Worm (Caenorhabditis elegans): ENCODE data around the gene npr-38.

The npr-38 gene

ce11 chrX:6357772-6358171, 46.3 kb downstream of the npr-38 start, which contains the start of gene C03B1.10:
Gene C03B1.10, minus strand, starts transcription at chrX:6357872.
- TF ChIP-seq hnd-1 (tag; optimal IDR thresholded peaks at IDR 0.05) (no peak), ceh-13 (GFP tag; optimal IDR thresholded peaks at IDR 0.05) (no peak), tbx-37 (GFP tag; conservative IDR thresholded peaks at IDR 0.05) (no peak), scrt-1 (GFP tag; IDR thresholded peaks at IDR 0.05) (no peak), hmg-4 (GFP tag; optimal IDR thresholded peaks at IDR 0.05) (no peak), pes-1 (GFP tag; IDR thresholded peaks at IDR 0.05) (no peak), tbx-11 (GFP tag; IDR thresholded peaks at IDR 0.05) (no peak), ama-1 (optimal IDR thresholded peaks at IDR 0.05) (no peak), B0310.2 (tag; optimal IDR thresholded peaks at IDR 0.05) (no peak), hmbx-1 (tag; optimal IDR thresholded peaks at IDR 0.05) (no peak), ceh-36 (tag; optimal IDR thresholded peaks at IDR 0.05) (no peak), flt-1 (GFP tag; IDR thresholded peaks at IDR 0.05) (no peak), tra-4 (tag; optimal IDR thresholded peaks at IDR 0.05) (no peak), ets-7 (tag; optimal IDR thresholded peaks at IDR 0.05) (no peak)

ce11 chrX:6360077-6360476, 48.6 kb downstream of the npr-38 start:
- no peak for TF ChIP-seq pes-1 (GFP tag; IDR thresholded peaks at IDR 0.05)
- no peak for TF ChIP-seq tbx-37 (GFP tag; conservative IDR thresholded peaks at IDR 0.05)
- no peak for TF ChIP-seq hnd-1 (tag; optimal IDR thresholded peaks at IDR 0.05)
- TF ChIP-seq scrt-1 (GFP tag; IDR thresholded peaks at IDR 0.05): no peak
- no peak for TF ChIP-seq tbx-11 (GFP tag; IDR thresholded peaks at IDR 0.05)
- TF ChIP-seq hmg-4 (GFP tag; optimal IDR thresholded peaks at IDR 0.05): no peak
- TF ChIP-seq hmbx-1 (tag; optimal IDR thresholded peaks at IDR 0.05): no peak
- TF ChIP-seq sea-1 (GFP tag; conservative IDR thresholded peaks at IDR 0.05): no peak
- no peak for TF ChIP-seq B0310.2 (tag; optimal IDR thresholded peaks at IDR 0.05)

DNA sequence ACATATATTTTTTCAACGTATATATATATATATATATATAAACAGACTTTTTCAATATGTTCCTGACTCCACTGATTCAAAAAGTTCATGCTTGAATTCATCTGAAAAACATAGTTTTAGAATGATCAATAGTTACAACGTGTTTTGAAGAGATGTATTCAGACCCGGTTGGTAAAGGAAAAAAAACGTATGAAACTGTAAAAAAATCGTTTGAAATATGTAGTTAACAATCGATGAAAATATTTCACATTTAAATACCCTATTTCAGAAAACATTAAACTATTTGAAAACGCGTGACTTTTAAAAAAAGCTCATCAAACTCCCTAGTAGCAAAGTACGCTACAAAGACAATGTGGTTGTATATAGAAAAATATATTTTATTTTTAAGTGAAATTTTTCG, 49.2 kb downstream of the npr-38 start, which contains the start of gene C03B1.14:
TSS of gene C03B1.14 (minus strand) at position 101 of the 400 bp plus-strand sequence.
- TF ChIP-seq hnd-1 (tag; optimal IDR thresholded peaks at IDR 0.05) (no peak), ama-1 (optimal IDR thresholded peaks at IDR 0.05) (no peak), flt-1 (GFP tag; IDR thresholded peaks at IDR 0.05) (no peak), tra-4 (tag; optimal IDR thresholded peaks at IDR 0.05) (no peak), scrt-1 (GFP tag; IDR thresholded peaks at IDR 0.05) (no peak), pes-1 (GFP tag; IDR thresholded peaks at IDR 0.05) (no peak), aly-1 (tag; optimal IDR thresholded peaks at IDR 0.05) (no peak), B0310.2 (tag; optimal IDR thresholded peaks at IDR 0.05) (no peak), hmbx-1 (tag; optimal IDR thresholded peaks at IDR 0.05) (no peak), ceh-13 (GFP tag; optimal IDR thresholded peaks at IDR 0.05) (no peak), ets-7 (tag; optimal IDR thresholded peaks at IDR 0.05) (no peak), hmg-4 (GFP tag; optimal IDR thresholded peaks at IDR 0.05) (no peak), ceh-36 (tag; optimal IDR thresholded peaks at IDR 0.05) (no peak), tbx-37 (GFP tag; conservative IDR thresholded peaks at IDR 0.05) (no peak), tbx-11 (GFP tag; IDR thresholded peaks at IDR 0.05) (no peak), F13C5.2 (tag; optimal IDR thresholded peaks at IDR 0.05) (no peak), sea-1 (GFP tag; conservative IDR thresholded peaks at IDR 0.05) (no peak)

Data from whole organism, early embryonic.